Fruit fly (Drosophila melanogaster): ENCODE measurements around the gene Bhmt.
A peak's percentile ranks its signal among the peaks of the same experiment; 100 is the strongest.

Bhmt gene

DNA sequence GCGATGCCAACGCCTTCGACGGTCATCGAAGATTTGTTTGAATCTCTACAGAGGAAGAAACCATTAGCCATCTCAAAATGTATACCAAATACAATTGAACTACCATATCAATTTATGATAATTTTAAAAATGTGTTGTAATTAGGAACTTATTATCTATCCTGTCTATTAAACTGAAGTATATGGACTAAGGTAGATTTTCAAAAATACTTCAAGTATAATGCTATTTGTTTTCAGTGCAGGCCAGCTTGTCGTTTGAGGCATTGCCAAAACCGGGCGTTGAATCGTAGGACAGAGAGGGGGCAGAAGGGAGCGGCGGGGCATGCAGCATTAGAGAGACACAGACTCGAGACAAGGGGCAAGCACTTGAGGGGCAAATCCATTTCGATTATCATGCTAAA, 49.6 kb downstream of the Bhmt start (continued):
- TF ChIP-seq Ets96B (tag; optimal IDR thresholded peaks at IDR 0.05) (no peak), Met (GFP tag; optimal IDR thresholded peaks at IDR 0.05) (peak; percentile 30), achi (GFP tag; optimal IDR thresholded peaks at IDR 0.05) (peak; percentile 29), Hr39 (GFP tag; optimal IDR thresholded peaks at IDR 0.05) (peak; percentile 6), CG32006 (GFP tag; optimal IDR thresholded peaks at IDR 0.05) (peak; percentile 70)

DNA sequence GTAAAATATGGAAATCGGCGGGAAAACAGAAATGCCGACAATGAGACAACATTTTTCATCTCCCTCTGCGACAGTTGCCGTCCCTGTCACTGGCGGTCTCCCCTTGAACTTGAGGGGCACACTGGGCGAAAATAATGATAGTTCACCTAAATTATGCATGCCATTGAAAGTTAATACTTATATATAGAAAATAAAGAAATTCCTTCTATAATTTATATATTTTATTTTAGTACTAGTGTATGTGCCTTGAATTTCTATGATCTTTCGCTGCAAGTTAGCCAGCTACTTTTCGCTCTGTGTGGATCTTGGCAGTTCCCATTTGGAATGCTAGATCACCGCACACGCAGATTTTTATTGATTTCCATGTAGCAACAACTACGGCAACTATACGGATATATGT, 50.5 kb downstream of the Bhmt start:
- TF ChIP-seq net (GFP tag; optimal IDR thresholded peaks at IDR 0.05): no peak
- no peak for TF ChIP-seq cyc (GFP tag; optimal IDR thresholded peaks at IDR 0.05)
- TF ChIP-seq Eip78C (GFP tag): peak; percentile 32
- TF ChIP-seq Blimp-1 (GFP tag; optimal IDR thresholded peaks at IDR 0.05): no peak
- no peak for TF ChIP-seq CG8119 (GFP tag; IDR thresholded peaks at IDR 0.05)
- no peak for TF ChIP-seq CG11902 (GFP tag; optimal IDR thresholded peaks at IDR 0.05)
- no peak for TF ChIP-seq OdsH (GFP tag; optimal IDR thresholded peaks at IDR 0.05)
